Fruit fly (Drosophila melanogaster): Measurements from ENCODE around the gene CG9356.
A peak's percentile ranks its signal among the peaks of the same experiment; 100 is the strongest.

Gene CG9356

dm6 chr3R:9378644-9379411 lies 25.2 kb downstream of the CG9356 start (continued):
- TF ChIP-seq Pdp1 (GFP tag; optimal IDR thresholded peaks at IDR 0.05) (peak; percentile 1 to 37), cad (GFP tag; optimal IDR thresholded peaks at IDR 0.05) (no peak), CG2678 (tag; optimal IDR thresholded peaks at IDR 0.05) (peak; percentile 66), Dek (tag; optimal IDR thresholded peaks at IDR 0.05) (no peak), ranshi (GFP tag; IDR thresholded peaks at IDR 0.05) (peak; percentile 32; the same call in 1 of the 2 replicates), NC2β (GFP tag; optimal IDR thresholded peaks at IDR 0.05) (no peak), CG3407 (GFP tag; optimal IDR thresholded peaks at IDR 0.05) (peak; percentile 36), tup (GFP tag; optimal IDR thresholded peaks at IDR 0.05) (no peak), Nf-YA (GFP tag; IDR thresholded peaks at IDR 0.05) (0 out of 2 replicates have a peak, but pooled peaks have one; percentile 8), ase (GFP tag; IDR thresholded peaks at IDR 0.05) (no peak), Nf-YB (GFP tag; optimal IDR thresholded peaks at IDR 0.05) (peak; percentile 51), sens-2 (GFP tag; IDR thresholded peaks at IDR 0.05) (no peak), CG30403 (GFP tag; optimal IDR thresholded peaks at IDR 0.05) (peak; percentile 51), CG6854 (GFP tag; optimal IDR thresholded peaks at IDR 0.05) (no peak), Stat92E (GFP tag; optimal IDR thresholded peaks at IDR 0.05) (peak in 1 of 3 experiments; percentile 99), dysf (GFP tag; IDR thresholded peaks at IDR 0.05) (0 out of 3 replicates have a peak, but pooled peaks have one; percentile 4), ttk (GFP tag; IDR thresholded peaks at IDR 0.05) (no peak), lab (GFP tag; optimal IDR thresholded peaks at IDR 0.05) (peak; percentile 27), salm (tag; optimal IDR thresholded peaks at IDR 0.05) (peak; percentile 4), yki (optimal IDR thresholded peaks at IDR 0.05) (no peak), CG1792 (GFP tag; optimal IDR thresholded peaks at IDR 0.05) (no peak), twi (tag; optimal IDR thresholded peaks at IDR 0.05) (peak; percentile 69), CG16815 (GFP tag; optimal IDR thresholded peaks at IDR 0.05) (peak; percentile 67), sob (GFP tag; IDR thresholded peaks at IDR 0.05) (no peak), CG17385 (GFP tag; optimal IDR thresholded peaks at IDR 0.05) (peak; percentile 28), CG11723 (GFP tag; optimal IDR thresholded peaks at IDR 0.05) (peak; percentile 20), ap (GFP tag; IDR thresholded peaks at IDR 0.05) (no peak), HHEX (GFP tag; optimal IDR thresholded peaks at IDR 0.05) (peak; percentile 25), CG4282 (GFP tag; optimal IDR thresholded peaks at IDR 0.05) (no peak), CG5245 (GFP tag; optimal IDR thresholded peaks at IDR 0.05) (peak; percentile 38), Gug (GFP tag; IDR thresholded peaks at IDR 0.05) (no peak), CG11093 (GFP tag; IDR thresholded peaks at IDR 0.05) (no peak), CG4730 (GFP tag; IDR thresholded peaks at IDR 0.05) (no peak), Lim3 (GFP tag; IDR thresholded peaks at IDR 0.05) (no peak), CG7786 (GFP tag; optimal IDR thresholded peaks at IDR 0.05) (no peak), trem (tag; optimal IDR thresholded peaks at IDR 0.05) (peak; percentile 85), CHES-1-like (GFP tag; optimal IDR thresholded peaks at IDR 0.05) (no peak), CG14014 (GFP tag; IDR thresholded peaks at IDR 0.05) (no peak), CG10147 (GFP tag; optimal IDR thresholded peaks at IDR 0.05) (no peak), CG6654 (GFP tag; optimal IDR thresholded peaks at IDR 0.05) (no peak), CG12744 (GFP tag; optimal IDR thresholded peaks at IDR 0.05) (no peak), Hr3 (GFP tag; optimal IDR thresholded peaks at IDR 0.05) (peak; percentile 55), dm (GFP tag; optimal IDR thresholded peaks at IDR 0.05) (no peak), CG8359 (GFP tag; optimal IDR thresholded peaks at IDR 0.05; ENCODE audit: borderline replicate concordance) (peak; percentile 25), CG10321 (GFP tag; IDR thresholded peaks at IDR 0.05) (no peak), CG9215 (GFP tag; IDR thresholded peaks at IDR 0.05) (no peak), tll (GFP tag; optimal IDR thresholded peaks at IDR 0.05) (peak in 1 of 2 experiments; percentile 81), CG10959 (GFP tag; IDR thresholded peaks at IDR 0.05) (peak; percentile 63; the same call in 1 of the 2 replicates), CG17186 (GFP tag; optimal IDR thresholded peaks at IDR 0.05) (no peak), run (tag; optimal IDR thresholded peaks at IDR 0.05) (no peak)

All from whole organism, embryonic.